Fruit fly (Drosophila melanogaster): ENCODE results near the gene ttk.

Gene ttk

dm6 chr3R:31706142-31706894, 7.3 kb upstream of the ttk start:
- TF ChIP-seq Sox14 (GFP tag; optimal IDR thresholded peaks at IDR 0.05) (peak; percentile 75), Gug (GFP tag; IDR thresholded peaks at IDR 0.05) (peak; percentile 53), CG3919 (GFP tag; optimal IDR thresholded peaks at IDR 0.05) (peak; percentile 79), CG32006 (GFP tag; optimal IDR thresholded peaks at IDR 0.05) (peak; percentile 77), CG6163 (GFP tag; IDR thresholded peaks at IDR 0.05) (peak; percentile 87), Eip75B (GFP tag; optimal IDR thresholded peaks at IDR 0.05) (peak; percentile 44), CG8319 (GFP tag; optimal IDR thresholded peaks at IDR 0.05) (no peak), CG6808 (GFP tag; optimal IDR thresholded peaks at IDR 0.05) (peak; percentile 23), acj6 (GFP tag; optimal IDR thresholded peaks at IDR 0.05) (peak; percentile 57), Ets21C (GFP tag; optimal IDR thresholded peaks at IDR 0.05) (no peak), CG15336 (GFP tag; IDR thresholded peaks at IDR 0.05) (peak; percentile 68), spab (GFP tag; optimal IDR thresholded peaks at IDR 0.05) (peak; percentile 26), Hr4 (GFP tag; optimal IDR thresholded peaks at IDR 0.05) (peak; percentile 69), CG1621 (tag; optimal IDR thresholded peaks at IDR 0.05) (no peak), vri (GFP tag; optimal IDR thresholded peaks at IDR 0.05) (no peak), Hr39 (GFP tag; optimal IDR thresholded peaks at IDR 0.05) (no peak), CG6854 (GFP tag; optimal IDR thresholded peaks at IDR 0.05) (no peak), net (GFP tag; optimal IDR thresholded peaks at IDR 0.05) (peak; percentile 31), cyc (GFP tag; optimal IDR thresholded peaks at IDR 0.05) (no peak), esn (GFP tag; optimal IDR thresholded peaks at IDR 0.05) (no peak), dsx (GFP tag; optimal IDR thresholded peaks at IDR 0.05; ENCODE audit: poor library complexity, severe bottlenecking) (no peak), ss (GFP tag; optimal IDR thresholded peaks at IDR 0.05) (peak in 1 of 2 experiments; percentile 1), salr (GFP tag; optimal IDR thresholded peaks at IDR 0.05) (peak in 1 of 2 experiments; percentile 77), fd85E (GFP tag; optimal IDR thresholded peaks at IDR 0.05) (no peak), topi (GFP tag; optimal IDR thresholded peaks at IDR 0.05) (no peak), OdsH (GFP tag; optimal IDR thresholded peaks at IDR 0.05) (peak; percentile 61), dac (GFP tag; optimal IDR thresholded peaks at IDR 0.05) (peak; percentile 26), CG6792 (GFP tag; optimal IDR thresholded peaks at IDR 0.05) (no peak), eg (GFP tag; IDR thresholded peaks at IDR 0.05) (peak; percentile 78), Met (GFP tag; optimal IDR thresholded peaks at IDR 0.05) (no peak), svp (GFP tag) (peak; percentile 83), Eip93F (GFP tag; optimal IDR thresholded peaks at IDR 0.05) (no peak), lz (GFP tag; optimal IDR thresholded peaks at IDR 0.05) (no peak), CG10631 (GFP tag; optimal IDR thresholded peaks at IDR 0.05) (peak; percentile 83), CG10669 (GFP tag; optimal IDR thresholded peaks at IDR 0.05) (peak; percentile 59), achi (GFP tag; optimal IDR thresholded peaks at IDR 0.05) (peak; percentile 76), CG3032 (tag; optimal IDR thresholded peaks at IDR 0.05) (peak; percentile 48), CG11294 (GFP tag; IDR thresholded peaks at IDR 0.05) (0 out of 2 replicates have a peak, but pooled peaks have one; percentile 38), CG31627 (GFP tag; optimal IDR thresholded peaks at IDR 0.05) (no peak), CG6276 (GFP tag; optimal IDR thresholded peaks at IDR 0.05) (peak; percentile 57), fd59A (GFP tag; optimal IDR thresholded peaks at IDR 0.05) (peak; percentile 16), Eip78C (GFP tag) (peak; percentile 79), Hr38 (GFP tag; optimal IDR thresholded peaks at IDR 0.05) (no peak), Smox (GFP tag; optimal IDR thresholded peaks at IDR 0.05) (no peak), Ets96B (tag; optimal IDR thresholded peaks at IDR 0.05) (peak; percentile 44), Sox15 (GFP tag; optimal IDR thresholded peaks at IDR 0.05) (no peak), CG9139 (GFP tag; optimal IDR thresholded peaks at IDR 0.05) (no peak), CG7368 (GFP tag; optimal IDR thresholded peaks at IDR 0.05) (peak; percentile 43), CG11902 (GFP tag; optimal IDR thresholded peaks at IDR 0.05) (no peak), Lpt (GFP tag; optimal IDR thresholded peaks at IDR 0.05) (peak; percentile 83), CG4318 (GFP tag; optimal IDR thresholded peaks at IDR 0.05) (peak; percentile 54)

Data from whole organism, prepupa.